Worm (Caenorhabditis elegans) whole organism, L4 larva: Measurements from ENCODE around the gene K11E4.6.

Experiments used
- D1046.2 ChIP-seq: fragments of 200-800 bp; sonication (Bioruptor generic); IDR thresholded peaks from 2 replicates; pipeline ENCODE4 v1.3.6; 2022; ENCODE audit warnings: missing genetic modification characterization, missing compliant biosample characterization
- F44E2.7 ChIP-seq: fragments of 200-800 bp; sonication (Bioruptor generic); IDR thresholded peaks from 2 replicates; pipeline ENCODE4 v2.1.2; 2022; ENCODE audit warnings: missing genetic modification characterization, missing compliant biosample characterization
- Y105C5A.15 ChIP-seq: fragments of 200-800 bp; sonication (Bioruptor generic); IDR thresholded peaks from 2 replicates; pipeline ENCODE4 v1.3.6; 2022; ENCODE audit warnings: missing genetic modification characterization, missing compliant biosample characterization
- Y48G9A.11 ChIP-seq: fragments of 200-800 bp; sonication (Bioruptor generic); IDR thresholded peaks from 2 replicates; pipeline ENCODE4 v1.3.6; 2022; ENCODE audit warnings: missing genetic modification reagents, missing genetic modification characterization, missing compliant biosample characterization
- aha-1 ChIP-seq: fragments of 150-350 bp; peaks from one replicate; lab custom pipeline; 2014; ENCODE audit warnings: missing biosample characterization, missing genetic modification characterization
- ama-1 ChIP-seq: fragments of 150-350 bp; optimal IDR thresholded peaks from 2 replicates; lab custom pipeline; 2014; ENCODE audit warnings: inconsistent platforms, mixed read lengths
- arid-1 ChIP-seq: fragments of 200-800 bp; sonication (Bioruptor generic); conservative IDR thresholded peaks from 2 replicates; pipeline ENCODE4 v1.3.6; 2022; ENCODE audit warnings: missing genetic modification reagents, missing genetic modification characterization, missing compliant biosample characterization
- attf-4 ChIP-seq: sonication (generic microtip); optimal IDR thresholded peaks from 3 replicates; lab custom pipeline; 2017; ENCODE audit warnings: missing biosample characterization, missing genetic modification characterization
- ceh-28 ChIP-seq: fragments of 150-350 bp; optimal IDR thresholded peaks from 2 replicates; lab custom pipeline; 2014; ENCODE audit warnings: missing biosample characterization, missing genetic modification reagents, missing genetic modification characterization
- ceh-32 ChIP-seq: sonication (generic microtip); optimal IDR thresholded peaks from 2 replicates; lab custom pipeline; 2016; ENCODE audit warnings: mild to moderate bottlenecking, missing genetic modification characterization, missing compliant biosample characterization; ENCODE audit not compliant: poor library complexity
- ceh-44 ChIP-seq: fragments of 200-800 bp; sonication (Bioruptor generic); IDR thresholded peaks from 2 replicates; pipeline ENCODE4 v1.3.6; 2022; ENCODE audit warnings: missing genetic modification reagents, missing genetic modification characterization, missing compliant biosample characterization
- ces-1 ChIP-seq: fragments of 150-350 bp; sonication (generic microtip); optimal IDR thresholded peaks from 4 replicates; lab custom pipeline; 2014; ENCODE audit warnings: missing biosample characterization, missing genetic modification reagents, missing genetic modification characterization
- daf-16 ChIP-seq, 3 experiments: sonication (generic microtip); optimal IDR thresholded peaks; 2 replicates each; lab custom pipeline; 2016 to 2017; ENCODE audit warnings: missing genetic modification characterization in 3 of 3, missing genetic modification reagents in 3 of 3, mild to moderate bottlenecking in 2 of 3, missing compliant biosample characterization in 2 of 3, missing biosample characterization in 1 of 3, moderate library complexity in 1 of 3
- daf-19 ChIP-seq: fragments of 200-800 bp; sonication (Bioruptor generic); conservative IDR thresholded peaks from 2 replicates; pipeline ENCODE4 v1.3.6; 2022; ENCODE audit warnings: missing genetic modification characterization, missing compliant biosample characterization
- daf-8 ChIP-seq: fragments of 200-800 bp; sonication (Bioruptor generic); IDR thresholded peaks from 2 replicates; pipeline ENCODE4 v1.3.6; 2022; ENCODE audit warnings: missing genetic modification characterization, missing compliant biosample characterization
- dmd-8 ChIP-seq: fragments of 200-800 bp; sonication (Bioruptor generic); IDR thresholded peaks from 2 replicates; pipeline ENCODE4 v1.3.6; 2022; ENCODE audit warnings: missing genetic modification characterization, missing compliant biosample characterization
- dmd-9 ChIP-seq: fragments of 200-800 bp; sonication (Bioruptor generic); IDR thresholded peaks from 2 replicates; pipeline ENCODE4 v1.3.6; 2022; ENCODE audit warnings: missing genetic modification reagents, missing genetic modification characterization, missing compliant biosample characterization
- dve-1 ChIP-seq: sonication (generic microtip); optimal IDR thresholded peaks from 2 replicates; lab custom pipeline; 2017; ENCODE audit warnings: antibody characterized with exemption, mild to moderate bottlenecking, missing genetic modification characterization, missing compliant biosample characterization; ENCODE audit not compliant: insufficient read depth
- egl-27 ChIP-seq: sonication (generic microtip); optimal IDR thresholded peaks from 3 replicates; lab custom pipeline; 2017; ENCODE audit warnings: missing biosample characterization, missing genetic modification reagents, missing genetic modification characterization
- hlh-11 ChIP-seq: fragments of 200-800 bp; sonication (Bioruptor generic); optimal IDR thresholded peaks from 2 replicates; lab custom pipeline; 2018; ENCODE audit warnings: mild to moderate bottlenecking, missing genetic modification characterization, missing compliant biosample characterization
- hmg-1.1 ChIP-seq: fragments of 200-800 bp; sonication (Bioruptor generic); IDR thresholded peaks from 2 replicates; pipeline ENCODE4 v1.3.6; 2022; ENCODE audit warnings: missing genetic modification reagents, missing genetic modification characterization, missing compliant biosample characterization
- jun-1 ChIP-seq: fragments of 150-350 bp; optimal IDR thresholded peaks from 2 replicates; lab custom pipeline; 2014; ENCODE audit warnings: missing biosample characterization, missing genetic modification reagents, missing genetic modification characterization
- lin-1 ChIP-seq: fragments of 200-800 bp; sonication (Bioruptor generic); IDR thresholded peaks from 2 replicates; pipeline ENCODE4 v1.3.6; 2022; ENCODE audit warnings: missing genetic modification reagents, missing genetic modification characterization, missing compliant biosample characterization
- lin-13 ChIP-seq: fragments of 150-350 bp; optimal IDR thresholded peaks from 2 replicates; lab custom pipeline; 2014; ENCODE audit warnings: missing biosample characterization, missing genetic modification reagents, missing genetic modification characterization
- lin-38 ChIP-seq: fragments of 200-800 bp; sonication (Bioruptor generic); IDR thresholded peaks from 2 replicates; pipeline ENCODE4 v1.3.6; 2022; ENCODE audit warnings: missing genetic modification reagents, missing genetic modification characterization, missing compliant biosample characterization
- lin-39 ChIP-seq: fragments of 150-350 bp; optimal IDR thresholded peaks from 2 replicates; lab custom pipeline; 2014; ENCODE audit warnings: missing biosample characterization, missing genetic modification reagents, missing genetic modification characterization
- madf-5 ChIP-seq, 2 experiments: fragments of 200-800 bp; sonication (Bioruptor generic); IDR thresholded peaks; 2 replicates each; pipeline ENCODE4 v1.3.6; 2022; ENCODE audit warnings: missing compliant biosample characterization in 2 of 2, missing genetic modification characterization in 2 of 2
- madf-9 ChIP-seq: fragments of 200-800 bp; sonication (Bioruptor generic); conservative IDR thresholded peaks from 2 replicates; pipeline ENCODE4 v1.3.6; 2022; ENCODE audit warnings: missing genetic modification reagents, missing genetic modification characterization, missing compliant biosample characterization
- mdl-1 ChIP-seq, 2 experiments: fragments of 150-350 bp in 1 of 2; sonication (generic microtip) in 1 of 2; optimal IDR thresholded peaks; 2 replicates each; lab custom pipeline; 2014 to 2017; ENCODE audit warnings: missing biosample characterization in 2 of 2, missing genetic modification characterization in 2 of 2
- mdt-29 ChIP-seq: fragments of 200-800 bp; sonication (Bioruptor generic); IDR thresholded peaks from 2 replicates; pipeline ENCODE4 v1.3.6; 2022; ENCODE audit warnings: missing genetic modification reagents, missing genetic modification characterization, missing compliant biosample characterization
- mxl-2 ChIP-seq: fragments of 200-800 bp; sonication (Bioruptor generic); conservative IDR thresholded peaks from 2 replicates; pipeline ENCODE4 v1.3.6; 2022; ENCODE audit warnings: missing genetic modification reagents, missing genetic modification characterization, missing compliant biosample characterization
- nhr-11 ChIP-seq: fragments of 150-350 bp; optimal IDR thresholded peaks from 2 replicates; lab custom pipeline; 2014; ENCODE audit warnings: missing biosample characterization, missing genetic modification characterization
- nhr-111 ChIP-seq: fragments of 200-800 bp; sonication (Bioruptor generic); optimal IDR thresholded peaks from 2 replicates; lab custom pipeline; 2018; ENCODE audit warnings: mild to moderate bottlenecking, missing genetic modification characterization, missing compliant biosample characterization
- nhr-28 ChIP-seq: fragments of 150-350 bp; optimal IDR thresholded peaks from 2 replicates; lab custom pipeline; 2014; ENCODE audit warnings: missing biosample characterization, missing genetic modification characterization
- nhr-48 ChIP-seq: sonication (generic microtip); optimal IDR thresholded peaks from 2 replicates; lab custom pipeline; 2016; ENCODE audit warnings: mild to moderate bottlenecking, missing genetic modification characterization, missing compliant biosample characterization
- nhr-77 ChIP-seq: fragments of 150-350 bp; optimal IDR thresholded peaks from 2 replicates; lab custom pipeline; 2014; ENCODE audit warnings: missing biosample characterization, missing genetic modification characterization
- pha-4 ChIP-seq, 2 experiments: fragments of 150-350 bp in 1 of 2; fragments of 200-800 bp in 1 of 2; sonication (Bioruptor generic) in 1 of 2; IDR thresholded peaks in 1 of 2; optimal IDR thresholded peaks in 1 of 2; 2 replicates each; pipeline versions ENCODE4 v1.3.6 to Lab custom; 2014 to 2022; ENCODE audit warnings: missing genetic modification characterization in 2 of 2, missing genetic modification reagents in 2 of 2, missing biosample characterization in 1 of 2, missing compliant biosample characterization in 1 of 2
- saeg-2 ChIP-seq: fragments of 200-800 bp; sonication (Bioruptor generic); IDR thresholded peaks from 2 replicates; pipeline ENCODE4 v1.3.6; 2022; ENCODE audit warnings: missing genetic modification reagents, missing genetic modification characterization, missing compliant biosample characterization
- set-16 ChIP-seq: fragments of 200-800 bp; sonication (Bioruptor generic); IDR thresholded peaks from 2 replicates; pipeline ENCODE4 v1.3.6; 2022; ENCODE audit warnings: missing genetic modification reagents, missing genetic modification characterization, missing compliant biosample characterization
- skn-1 ChIP-seq: fragments of 150-350 bp; optimal IDR thresholded peaks from 2 replicates; lab custom pipeline; 2014; ENCODE audit warnings: missing biosample characterization, missing genetic modification characterization
- snpc-1.2 ChIP-seq: fragments of 200-800 bp; sonication (Bioruptor generic); IDR thresholded peaks from 2 replicates; pipeline ENCODE4 v1.3.6; 2022; ENCODE audit warnings: missing genetic modification reagents, missing genetic modification characterization, missing compliant biosample characterization
- spr-1 ChIP-seq: sonication (generic microtip); optimal IDR thresholded peaks from 2 replicates; lab custom pipeline; 2016; ENCODE audit warnings: mild to moderate bottlenecking, missing genetic modification characterization, missing compliant biosample characterization
- tag-97 ChIP-seq: fragments of 200-800 bp; sonication (Bioruptor generic); IDR thresholded peaks from 2 replicates; pipeline ENCODE4 v1.3.6; 2022; ENCODE audit warnings: missing genetic modification characterization, missing compliant biosample characterization
- tra-1 ChIP-seq: fragments of 200-800 bp; sonication (Bioruptor generic); IDR thresholded peaks from 2 replicates; pipeline ENCODE4 v1.3.6; 2022; ENCODE audit warnings: missing genetic modification reagents, missing genetic modification characterization, missing compliant biosample characterization
- unc-130 ChIP-seq: sonication (generic microtip); optimal IDR thresholded peaks from 2 replicates; lab custom pipeline; 2016; ENCODE audit warnings: missing genetic modification reagents, missing genetic modification characterization, missing compliant biosample characterization
- zip-11 ChIP-seq: fragments of 200-800 bp; sonication (Bioruptor generic); IDR thresholded peaks from 2 replicates; pipeline ENCODE4 v1.3.6; 2022; ENCODE audit warnings: missing genetic modification characterization, missing compliant biosample characterization

Gene K11E4.6

ce11 chrX:13726874-13727343 lies 2.4 kb downstream of the K11E4.6 start, which contains the start of gene pix-1 (continued):
- TF ChIP-seq unc-130 (GFP tag; lab: Kevin White, UChicago) (no peak), hlh-11 (tag; lab: Kevin White, UChicago) (peak; percentile 81), ceh-28 (tag; lab: Kevin White, UChicago) (peak; percentile 17), tag-97 (GFP tag; lab: Robert Waterston, UW) (no peak), spr-1 (tag; lab: Kevin White, UChicago) (no peak), ama-1 (no peak), mdt-29 (GFP tag; lab: Robert Waterston, UW) (no peak), ceh-32 (tag; lab: Kevin White, UChicago) (no peak), pha-4 (GFP tag; IDR thresholded peaks at IDR 0.05; lab: Robert Waterston, UW) (no peak), pha-4 (tag; optimal IDR thresholded peaks at IDR 0.05; lab: Kevin White, UChicago) (peak; percentile 40), daf-8 (GFP tag; lab: Robert Waterston, UW) (no peak), daf-16 (GFP tag; optimal IDR thresholded peaks at IDR 0.05; lab: Kevin White, UChicago) (peak in 1 of 2 experiments; percentile 79), daf-16 (tag; optimal IDR thresholded peaks at IDR 0.05; lab: Kevin White, UChicago) (peak; percentile 71), zip-11 (GFP tag; lab: Robert Waterston, UW) (no peak), nhr-77 (tag; lab: Kevin White, UChicago) (peak; percentile 49), hmg-1.1 (GFP tag; lab: Robert Waterston, UW) (peak; percentile 57; the same call in 1 of the 2 replicates), nhr-48 (peak; percentile 6), ces-1 (GFP tag; lab: Kevin White, UChicago) (no peak), ceh-44 (GFP tag; lab: Robert Waterston, UW) (no peak), Y105C5A.15 (GFP tag; lab: Robert Waterston, UW) (no peak), nhr-11 (peak; percentile 49)

ce11 chrX:13728991-13729390 lies 4.5 kb downstream of the K11E4.6 start:
- TF ChIP-seq aha-1 (tag; lab: Kevin White, UChicago) (peak; percentile 90), egl-27 (tag; lab: Kevin White, UChicago) (no peak)

- TF ChIP-seq attf-4 (tag; lab: Kevin White, UChicago) = no peak
- no peak for TF ChIP-seq jun-1
- TF ChIP-seq tra-1 = peak; percentile 17; the same call in 1 of the 2 replicates
- TF ChIP-seq madf-9 = no peak
- TF ChIP-seq dmd-9 (GFP tag; lab: Robert Waterston, UW) = 0 out of 2 replicates have a peak, but pooled peaks have one; percentile 5
- no peak for TF ChIP-seq mxl-2
- peak; percentile 57; the same call in 1 of the 2 replicates for TF ChIP-seq F44E2.7 (GFP tag; lab: Robert Waterston, UW)
- 0 out of 2 replicates have a peak, but pooled peaks have one; percentile 24 for TF ChIP-seq Y105C5A.15 (GFP tag; lab: Robert Waterston, UW)
- no peak for TF ChIP-seq lin-13
- no peak for TF ChIP-seq lin-39 (tag; lab: Kevin White, UChicago)
- TF ChIP-seq daf-19 (GFP tag; lab: Robert Waterston, UW) = no peak
- no peak for TF ChIP-seq nhr-111 (GFP tag; lab: Kevin White, UChicago)
- peak; percentile 67 for TF ChIP-seq arid-1 (GFP tag; lab: Robert Waterston, UW)
- no peak for TF ChIP-seq nhr-28 (tag; lab: Kevin White, UChicago)
- peak; percentile 15; the same call in 1 of the 2 replicates for TF ChIP-seq D1046.2 (GFP tag; lab: Robert Waterston, UW)
- TF ChIP-seq dmd-8 = peak; percentile 67; the same call in 1 of the 2 replicates
- TF ChIP-seq set-16 = no peak
- peak; percentile 42; the same call in 1 of the 2 replicates for TF ChIP-seq lin-1 (GFP tag; lab: Robert Waterston, UW)
- TF ChIP-seq mdl-1 (tag; optimal IDR thresholded peaks at IDR 0.05; lab: Kevin White, UChicago) = no peak
- TF ChIP-seq Y48G9A.11 = peak; percentile 16; the same call in 1 of the 2 replicates
- peak; percentile 24 for TF ChIP-seq aha-1 (tag; lab: Kevin White, UChicago)
- peak; percentile 50 for TF ChIP-seq lin-38 (GFP tag; lab: Robert Waterston, UW)
- no peak for TF ChIP-seq tag-97 (GFP tag; lab: Robert Waterston, UW)
- TF ChIP-seq dve-1 = no peak
- TF ChIP-seq skn-1 (tag; lab: Kevin White, UChicago) = no peak
- 0 out of 4 replicates have a peak, but pooled peaks of 1 of the 2 experiments have one; percentile 52 for TF ChIP-seq madf-5 (GFP tag; IDR thresholded peaks at IDR 0.05; lab: Robert Waterston, UW)
- peak; percentile 73 for TF ChIP-seq snpc-1.2 (GFP tag; lab: Robert Waterston, UW)
- no peak for TF ChIP-seq saeg-2
- TF ChIP-seq ceh-44 (GFP tag; lab: Robert Waterston, UW) = 0 out of 2 replicates have a peak, but pooled peaks have one; percentile 20
- TF ChIP-seq nhr-11 = no peak
Measured at ce11 chrX:13729724-13730123, 5.3 kb downstream of the K11E4.6 start.
